Worm (Caenorhabditis elegans): ENCODE measurements around the gene F53A2.9.

DNA sequence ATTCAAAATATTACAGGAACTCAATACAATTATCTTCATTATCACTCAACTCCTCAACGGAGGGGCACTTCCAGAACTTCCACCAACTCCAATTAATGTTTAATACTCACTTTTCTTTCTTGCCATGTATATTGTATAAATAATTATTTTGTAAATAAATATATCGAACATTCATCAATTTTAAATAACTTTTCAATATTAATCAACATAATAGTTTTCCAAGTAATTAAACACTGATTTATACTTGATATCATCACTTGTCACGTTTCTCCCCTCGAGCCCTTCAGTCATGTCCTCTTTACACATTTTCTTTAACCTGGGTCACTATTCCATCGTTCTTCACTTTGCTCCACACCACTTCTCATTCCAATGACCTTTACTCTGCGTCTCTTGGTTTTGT is 43.8 kb upstream of the F53A2.9 start, which contains the start of gene mig-18:
- TF ChIP-seq W03F9.2 (tag; optimal IDR thresholded peaks at IDR 0.05) (no peak), dao-5 (tag; optimal IDR thresholded peaks at IDR 0.05) (no peak)

Data from whole organism, L4/young adult.